Fruit fly (Drosophila melanogaster): ENCODE measurements around the gene CG14304.

DNA sequence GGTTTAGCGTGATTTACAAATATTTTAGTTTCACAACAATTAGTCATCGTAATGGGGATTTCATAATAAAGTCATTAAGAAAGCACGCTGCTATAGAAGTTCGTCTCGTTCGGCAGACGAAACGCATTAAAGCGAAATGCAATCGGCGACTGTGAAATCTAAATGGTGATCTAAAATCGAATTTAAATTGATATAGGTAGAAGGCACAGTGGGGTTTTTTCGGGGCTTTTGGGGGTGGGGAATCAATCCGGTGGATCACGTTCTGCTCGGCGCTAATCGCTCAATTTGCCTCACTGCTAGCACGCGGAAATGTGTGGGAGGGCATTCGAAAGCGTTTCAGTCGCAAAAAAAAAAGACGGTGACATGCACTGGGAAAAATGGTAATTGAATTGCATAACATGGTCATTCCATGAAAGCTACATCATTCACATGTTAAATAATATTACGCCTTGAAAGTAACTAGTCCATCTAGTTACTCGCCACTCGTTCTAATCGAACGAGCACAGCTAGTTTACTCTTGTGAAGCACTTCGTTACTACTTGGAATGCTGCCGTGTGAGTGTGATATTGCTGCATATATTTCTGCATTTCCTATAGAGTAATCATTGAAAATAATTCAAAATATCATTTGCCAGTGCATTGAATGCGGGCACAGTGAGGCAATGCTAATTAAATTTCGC, 43.2 kb downstream of the CG14304 start:
- TF ChIP-seq CG9139 (GFP tag; optimal IDR thresholded peaks at IDR 0.05) (no peak), Eip78C (GFP tag) (peak; percentile 79), CG7368 (GFP tag; optimal IDR thresholded peaks at IDR 0.05) (no peak), CG6792 (GFP tag; optimal IDR thresholded peaks at IDR 0.05) (no peak), net (GFP tag; optimal IDR thresholded peaks at IDR 0.05) (peak; percentile 6), Gug (GFP tag; IDR thresholded peaks at IDR 0.05) (peak; percentile 24; the same call in 1 of the 2 replicates), CG8319 (GFP tag; optimal IDR thresholded peaks at IDR 0.05) (no peak), CG3919 (GFP tag; optimal IDR thresholded peaks at IDR 0.05) (peak; percentile 5), vri (GFP tag; optimal IDR thresholded peaks at IDR 0.05) (no peak), CG11294 (GFP tag; IDR thresholded peaks at IDR 0.05) (no peak), Sox15 (GFP tag; optimal IDR thresholded peaks at IDR 0.05) (no peak), Lpt (GFP tag; optimal IDR thresholded peaks at IDR 0.05) (no peak), CG6808 (GFP tag; optimal IDR thresholded peaks at IDR 0.05) (no peak)
